Fruit fly (Drosophila melanogaster) whole organism, embryonic: Measurements from ENCODE around the gene mRpL19.
A peak's percentile ranks its signal among the peaks of the same experiment; 100 is the strongest.

Experiments used
- BtbVII ChIP-seq: fragments of 200-800 bp; sonication (Bioruptor generic); optimal IDR thresholded peaks from 3 replicates; lab custom pipeline; 2017; ENCODE audit warnings: missing biosample characterization, mild to moderate bottlenecking, missing genetic modification characterization
- CG10431 ChIP-seq: fragments of 200-800 bp; sonication (Bioruptor generic); optimal IDR thresholded peaks from 3 replicates; lab custom pipeline; 2018; ENCODE audit warnings: missing biosample characterization, mild to moderate bottlenecking, missing genetic modification characterization
- CG11093 ChIP-seq: fragments of 200-800 bp; sonication (Bioruptor generic); IDR thresholded peaks from 3 replicates; pipeline ENCODE4 v1.3.6; 2022; ENCODE audit warnings: missing biosample characterization, missing genetic modification characterization
- CG11398 ChIP-seq: fragments of 200-800 bp; sonication (Bioruptor generic); optimal IDR thresholded peaks from 2 replicates; lab custom pipeline; 2016; ENCODE audit warnings: missing biosample characterization, missing genetic modification characterization
- CG12659 ChIP-seq: fragments of 200-800 bp; sonication (Bioruptor generic); optimal IDR thresholded peaks from 3 replicates; lab custom pipeline; 2017; ENCODE audit warnings: mild to moderate bottlenecking, missing biosample characterization, missing genetic modification reagents, missing genetic modification characterization
- CG14050 ChIP-seq: fragments of 200-800 bp; sonication (Bioruptor generic); IDR thresholded peaks from 3 replicates; pipeline ENCODE4 v1.3.6; 2022; ENCODE audit warnings: missing biosample characterization, missing genetic modification characterization
- CG14965 ChIP-seq: fragments of 200-800 bp; sonication (Bioruptor generic); optimal IDR thresholded peaks from 2 replicates; lab custom pipeline; 2016; ENCODE audit warnings: missing biosample characterization, missing genetic modification characterization, borderline replicate concordance
- CG1603 ChIP-seq: fragments of 200-800 bp; sonication (Bioruptor generic); optimal IDR thresholded peaks from 2 replicates; lab custom pipeline; 2019; ENCODE audit warnings: missing biosample characterization, mild to moderate bottlenecking, missing genetic modification characterization, moderate library complexity
- CG17361 ChIP-seq: fragments of 200-800 bp; sonication (Bioruptor generic); IDR thresholded peaks from 3 replicates; pipeline ENCODE4 v1.3.6; 2022; ENCODE audit warnings: missing biosample characterization, missing genetic modification characterization
- CG17385 ChIP-seq: fragments of 200-800 bp; sonication (Bioruptor generic); optimal IDR thresholded peaks from 3 replicates; lab custom pipeline; 2018; ENCODE audit warnings: missing biosample characterization, mild to moderate bottlenecking, missing genetic modification characterization
- CG17568 ChIP-seq: fragments of 200-800 bp; sonication (Bioruptor generic); optimal IDR thresholded peaks from 2 replicates; lab custom pipeline; 2018; ENCODE audit warnings: missing biosample characterization, mild to moderate bottlenecking, missing genetic modification characterization, moderate library complexity
- CG2199 ChIP-seq: fragments of 200-800 bp; sonication (Bioruptor generic); IDR thresholded peaks from 3 replicates; pipeline ENCODE4 v1.3.6; 2022; ENCODE audit warnings: missing biosample characterization, missing genetic modification characterization
- CG2678 ChIP-seq: fragments of 200-800 bp; sonication (Bioruptor generic); optimal IDR thresholded peaks from 3 replicates; lab custom pipeline; 2019; ENCODE audit warnings: missing biosample characterization, mild to moderate bottlenecking, missing genetic modification characterization, moderate library complexity
- CG2712 ChIP-seq: fragments of 200-800 bp; optimal IDR thresholded peaks from 3 replicates; lab custom pipeline; 2019; ENCODE audit warnings: missing biosample characterization, mild to moderate bottlenecking, missing genetic modification characterization, moderate library complexity
- CG30431 ChIP-seq: fragments of 200-800 bp; sonication (Bioruptor generic); optimal IDR thresholded peaks from 2 replicates; lab custom pipeline; 2017; ENCODE audit warnings: missing biosample characterization, missing genetic modification characterization
- CG34422 ChIP-seq: fragments of 200-800 bp; sonication (Bioruptor generic); IDR thresholded peaks from 3 replicates; pipeline ENCODE4 v1.3.6; 2022; ENCODE audit warnings: missing biosample characterization, missing genetic modification characterization
- CG3847 ChIP-seq: fragments of 200-800 bp; sonication (Bioruptor generic); IDR thresholded peaks from 2 replicates; pipeline ENCODE4 v1.3.6; 2022; ENCODE audit warnings: missing biosample characterization, missing genetic modification characterization
- CG4707 ChIP-seq: fragments of 200-800 bp; sonication (Bioruptor generic); optimal IDR thresholded peaks from 2 replicates; lab custom pipeline; 2018; ENCODE audit warnings: missing biosample characterization, mild to moderate bottlenecking, missing genetic modification characterization, moderate library complexity
- CG4730 ChIP-seq: fragments of 200-800 bp; sonication (Bioruptor generic); IDR thresholded peaks from 2 replicates; pipeline ENCODE4 v1.3.6; 2022; ENCODE audit warnings: missing biosample characterization, missing genetic modification characterization
- CG5180 ChIP-seq: fragments of 200-800 bp; sonication (Bioruptor generic); optimal IDR thresholded peaks from 3 replicates; lab custom pipeline; 2017; ENCODE audit warnings: missing biosample characterization, missing genetic modification characterization, mild to moderate bottlenecking, moderate library complexity, missing genetic modification reagents
- CG6813 ChIP-seq: fragments of 200-800 bp; sonication (Bioruptor generic); optimal IDR thresholded peaks from 2 replicates; lab custom pipeline; 2017; ENCODE audit warnings: missing biosample characterization, missing genetic modification characterization, mild to moderate bottlenecking, moderate library complexity, missing genetic modification reagents
- CG6854 ChIP-seq: fragments of 200-800 bp; sonication (Bioruptor generic); optimal IDR thresholded peaks from 3 replicates; lab custom pipeline; 2017; ENCODE audit warnings: missing biosample characterization, mild to moderate bottlenecking, missing genetic modification characterization
- CG7786 ChIP-seq: fragments of 200-800 bp; sonication (Bioruptor generic); optimal IDR thresholded peaks from 2 replicates; lab custom pipeline; 2016; ENCODE audit warnings: missing biosample characterization, missing genetic modification characterization
- CG9437 ChIP-seq: fragments of 200-800 bp; sonication (Bioruptor generic); optimal IDR thresholded peaks from 2 replicates; lab custom pipeline; 2018; ENCODE audit warnings: missing biosample characterization, mild to moderate bottlenecking, missing genetic modification characterization
- CoRest ChIP-seq: fragments of 200-800 bp; sonication (Bioruptor generic); optimal IDR thresholded peaks from 3 replicates; lab custom pipeline; 2018; ENCODE audit warnings: missing biosample characterization, mild to moderate bottlenecking, missing genetic modification characterization, moderate library complexity
- Dad ChIP-seq: fragments of 200-800 bp; sonication (Bioruptor generic); optimal IDR thresholded peaks from 3 replicates; lab custom pipeline; 2016; ENCODE audit warnings: missing biosample characterization, missing genetic modification characterization
- Ets97D ChIP-seq: fragments of 200-800 bp; sonication (Bioruptor generic); optimal IDR thresholded peaks from 3 replicates; lab custom pipeline; 2016; ENCODE audit warnings: missing biosample characterization, missing genetic modification characterization
- HLH4C ChIP-seq: fragments of 200-800 bp; sonication (Bioruptor generic); IDR thresholded peaks from 3 replicates; pipeline ENCODE4 v1.3.6; 2022; ENCODE audit warnings: missing biosample characterization, missing genetic modification characterization; ENCODE audit not compliant: partially characterized antibody
- Hand ChIP-seq: fragments of 200-800 bp; sonication (Bioruptor generic); optimal IDR thresholded peaks from 2 replicates; lab custom pipeline; 2017; ENCODE audit warnings: mild to moderate bottlenecking, missing biosample characterization, missing genetic modification reagents, missing genetic modification characterization
- Hey ChIP-seq: fragments of 200-800 bp; sonication (Bioruptor generic); optimal IDR thresholded peaks from 3 replicates; lab custom pipeline; 2018; ENCODE audit warnings: missing biosample characterization, mild to moderate bottlenecking, missing genetic modification characterization
- HmgZ ChIP-seq: fragments of 200-800 bp; sonication (Bioruptor generic); optimal IDR thresholded peaks from 2 replicates; lab custom pipeline; 2018; ENCODE audit warnings: missing biosample characterization, mild to moderate bottlenecking, missing genetic modification characterization
- Hr39 ChIP-seq: fragments of >200 bp; optimal IDR thresholded peaks from 2 replicates; lab custom pipeline; 2017
- Kr ChIP-seq: fragments of 200-800 bp; sonication (Bioruptor generic); optimal IDR thresholded peaks from 2 replicates; lab custom pipeline; 2017; ENCODE audit warnings: missing biosample characterization, mild to moderate bottlenecking, missing genetic modification characterization
- Mad ChIP-seq: fragments of 200-800 bp; sonication (Bioruptor generic); optimal IDR thresholded peaks from 2 replicates; lab custom pipeline; 2016; ENCODE audit warnings: missing biosample characterization, missing genetic modification characterization
- al ChIP-seq: fragments of 200-800 bp; sonication (Bioruptor generic); IDR thresholded peaks from 2 replicates; pipeline ENCODE4 v1.3.6; 2022; ENCODE audit warnings: missing biosample characterization, missing genetic modification characterization
- ap ChIP-seq: fragments of 200-800 bp; sonication (Bioruptor generic); IDR thresholded peaks from 2 replicates; pipeline ENCODE4 v1.3.6; 2022; ENCODE audit warnings: missing biosample characterization, missing genetic modification characterization
- bbx ChIP-seq: fragments of 200-800 bp; sonication (Bioruptor generic); IDR thresholded peaks from 2 replicates; pipeline ENCODE4 v1.3.6; 2022; ENCODE audit warnings: missing biosample characterization, missing genetic modification characterization; ENCODE audit not compliant: partially characterized antibody
- bigmax ChIP-seq: fragments of 200-800 bp; sonication (Bioruptor generic); optimal IDR thresholded peaks from 2 replicates; lab custom pipeline; 2018; ENCODE audit warnings: missing biosample characterization, mild to moderate bottlenecking, missing genetic modification characterization
- chm ChIP-seq: fragments of 200-800 bp; sonication (Bioruptor generic); IDR thresholded peaks from 2 replicates; pipeline ENCODE4 v1.3.6; 2022; ENCODE audit warnings: missing biosample characterization, missing genetic modification characterization
- esg ChIP-seq: fragments of 200-800 bp; sonication (Bioruptor generic); conservative IDR thresholded peaks from 2 replicates; pipeline ENCODE4 v1.3.6; 2022; ENCODE audit warnings: missing biosample characterization, missing genetic modification characterization
- ewg ChIP-seq: fragments of 200-800 bp; sonication (Bioruptor generic); optimal IDR thresholded peaks from 3 replicates; lab custom pipeline; 2017; ENCODE audit warnings: mild to moderate bottlenecking, missing biosample characterization, missing genetic modification reagents, missing genetic modification characterization
- hbn ChIP-seq: fragments of 200-800 bp; sonication (Bioruptor generic); IDR thresholded peaks from 2 replicates; pipeline ENCODE4 v1.3.6; 2022; ENCODE audit warnings: missing biosample characterization, missing genetic modification characterization; ENCODE audit not compliant: partially characterized antibody
- nmo ChIP-seq: fragments of 200-800 bp; sonication (Bioruptor generic); optimal IDR thresholded peaks from 2 replicates; lab custom pipeline; 2018; ENCODE audit warnings: missing biosample characterization, mild to moderate bottlenecking, missing genetic modification characterization, moderate library complexity
- nom ChIP-seq: fragments of 200-800 bp; sonication (Bioruptor generic); optimal IDR thresholded peaks from 2 replicates; lab custom pipeline; 2017; ENCODE audit warnings: missing biosample characterization, missing genetic modification characterization, mild to moderate bottlenecking, moderate library complexity, missing genetic modification reagents
- onecut ChIP-seq: fragments of 200-800 bp; sonication (Bioruptor generic); IDR thresholded peaks from 2 replicates; pipeline ENCODE4 v1.3.6; 2022; ENCODE audit warnings: missing biosample characterization, missing genetic modification characterization
- peb ChIP-seq: fragments of 200-800 bp; sonication (Bioruptor generic); IDR thresholded peaks from 2 replicates; pipeline ENCODE4 v1.3.6; 2022; ENCODE audit warnings: missing biosample characterization, missing genetic modification characterization
- pfk ChIP-seq: fragments of 200-800 bp; sonication (Bioruptor generic); optimal IDR thresholded peaks from 2 replicates; lab custom pipeline; 2018; ENCODE audit warnings: missing biosample characterization, mild to moderate bottlenecking, missing genetic modification characterization, moderate library complexity
- tgo ChIP-seq: fragments of 200-800 bp; sonication (Bioruptor generic); IDR thresholded peaks from 3 replicates; pipeline ENCODE4 v1.3.6; 2022; ENCODE audit warnings: missing biosample characterization, missing genetic modification characterization
- tna ChIP-seq: fragments of 200-800 bp; sonication (Bioruptor generic); IDR thresholded peaks from 2 replicates; pipeline ENCODE4 v1.3.6; 2022; ENCODE audit warnings: missing biosample characterization, missing genetic modification characterization; ENCODE audit not compliant: partially characterized antibody
- twi ChIP-seq: fragments of 200-800 bp; optimal IDR thresholded peaks from 2 replicates; lab custom pipeline; 2019; ENCODE audit warnings: missing biosample characterization, mild to moderate bottlenecking, missing genetic modification characterization, moderate library complexity
- z ChIP-seq: fragments of 200-800 bp; sonication (Bioruptor generic); IDR thresholded peaks from 3 replicates; pipeline ENCODE4 v1.3.6; 2022; ENCODE audit warnings: missing biosample characterization, missing genetic modification characterization

The mRpL19 gene

dm6 chr3R:8673803-8674234 lies at the start of gene mRpL19 (continued):
- TF ChIP-seq CG2712 (tag; lab: Kevin White, UChicago) (peak; percentile 73), Hey (tag; lab: Kevin White, UChicago) (no peak), CG34422 (GFP tag; lab: Robert Waterston, UW) (peak; percentile 55; the same call in 1 of the 3 replicates), pfk (GFP tag; lab: Kevin White, UChicago) (no peak), CG11398 (GFP tag; lab: Kevin White, UChicago) (no peak), HLH4C (GFP tag; lab: Robert Waterston, UW) (peak; percentile 67), Kr (GFP tag; lab: Kevin White, UChicago) (peak; percentile 45), hbn (GFP tag; lab: Robert Waterston, UW) (no peak; the same call in 1 of the 2 replicates), HmgZ (tag; lab: Kevin White, UChicago) (peak; percentile 17), ewg (GFP tag; lab: Kevin White, UChicago) (no peak), CG30431 (no peak), chm (GFP tag; lab: Robert Waterston, UW) (no peak), CG14965 (GFP tag; lab: Kevin White, UChicago) (no peak), Hand (GFP tag; lab: Kevin White, UChicago) (peak; percentile 32), tgo (GFP tag; lab: Robert Waterston, UW) (no peak), CG9437 (GFP tag; lab: Kevin White, UChicago) (no peak), bbx (GFP tag; lab: Robert Waterston, UW) (peak; percentile 81), Mad (no peak), CG12659 (peak; percentile 62), z (GFP tag; lab: Robert Waterston, UW) (no peak), CG17385 (GFP tag; lab: Kevin White, UChicago) (peak; percentile 50), nmo (GFP tag; lab: Kevin White, UChicago) (peak; percentile 52), onecut (GFP tag; lab: Robert Waterston, UW) (no peak), CG17568 (GFP tag; lab: Kevin White, UChicago) (peak; percentile 49), twi (tag; lab: Kevin White, UChicago) (no peak), Ets97D (GFP tag; lab: Kevin White, UChicago) (peak; percentile 9), CG4730 (GFP tag; lab: Robert Waterston, UW) (no peak), Dad (GFP tag; lab: Kevin White, UChicago) (no peak), CG11093 (GFP tag; lab: Robert Waterston, UW) (no peak), tna (GFP tag; lab: Robert Waterston, UW) (0 out of 2 replicates have a peak, but pooled peaks have one; percentile 23), CoRest (peak; percentile 64), Hr39 (lab: Kevin White, UChicago) (no peak), CG3847 (GFP tag; lab: Robert Waterston, UW) (no peak), CG7786 (GFP tag; lab: Kevin White, UChicago) (no peak), CG5180 (GFP tag; lab: Kevin White, UChicago) (no peak), ap (GFP tag; lab: Robert Waterston, UW) (no peak), CG6813 (no peak), CG17361 (GFP tag; lab: Robert Waterston, UW) (peak; percentile 61; the same call in 1 of the 3 replicates), nom (GFP tag; lab: Kevin White, UChicago) (peak; percentile 23), CG1603 (no peak), CG2678 (tag; lab: Kevin White, UChicago) (peak; percentile 63), BtbVII (GFP tag; lab: Kevin White, UChicago) (no peak), peb (no peak), bigmax (GFP tag; lab: Kevin White, UChicago) (no peak), esg (no peak), CG14050 (no peak; the same call in 2 of the 3 replicates), CG10431 (GFP tag; lab: Kevin White, UChicago) (peak; percentile 31), CG2199 (GFP tag; lab: Robert Waterston, UW) (no peak), CG4707 (GFP tag; lab: Kevin White, UChicago) (no peak), al (no peak), CG6854 (GFP tag; lab: Kevin White, UChicago) (no peak)
